Worm (Caenorhabditis elegans) whole organism, L4 larva: Measurements from ENCODE around the gene T02G5.3.

Experiments
- F26F4.8 ChIP-seq: fragments of 200-800 bp; sonication (Bioruptor generic); conservative IDR thresholded peaks from 2 replicates; pipeline ENCODE4 v1.3.6; 2022; ENCODE audit warnings: missing genetic modification characterization, missing compliant biosample characterization
- F49E8.2 ChIP-seq: sonication (generic microtip); optimal IDR thresholded peaks from 2 replicates; lab custom pipeline; 2016; ENCODE audit warnings: missing compliant biosample characterization, mild to moderate bottlenecking, missing genetic modification characterization, borderline replicate concordance
- T20F7.1 ChIP-seq: fragments of 200-800 bp; sonication (Bioruptor generic); optimal IDR thresholded peaks from 2 replicates; lab custom pipeline; 2018; ENCODE audit warnings: mild to moderate bottlenecking, missing genetic modification characterization, missing compliant biosample characterization
- Y105C5A.15 ChIP-seq: fragments of 200-800 bp; sonication (Bioruptor generic); IDR thresholded peaks from 2 replicates; pipeline ENCODE4 v1.3.6; 2022; ENCODE audit warnings: missing genetic modification characterization, missing compliant biosample characterization
- Y5F2A.4 ChIP-seq: fragments of 200-800 bp; sonication (Bioruptor generic); optimal IDR thresholded peaks from 2 replicates; lab custom pipeline; 2018; ENCODE audit warnings: mild to moderate bottlenecking, missing genetic modification characterization, missing compliant biosample characterization
- ama-1 ChIP-seq: fragments of 150-350 bp; optimal IDR thresholded peaks from 2 replicates; lab custom pipeline; 2014; ENCODE audit warnings: inconsistent platforms, mixed read lengths
- attf-4 ChIP-seq: sonication (generic microtip); optimal IDR thresholded peaks from 3 replicates; lab custom pipeline; 2017; ENCODE audit warnings: missing biosample characterization, missing genetic modification characterization
- ceh-32 ChIP-seq: sonication (generic microtip); optimal IDR thresholded peaks from 2 replicates; lab custom pipeline; 2016; ENCODE audit warnings: mild to moderate bottlenecking, missing genetic modification characterization, missing compliant biosample characterization; ENCODE audit not compliant: poor library complexity
- ceh-44 ChIP-seq: fragments of 200-800 bp; sonication (Bioruptor generic); IDR thresholded peaks from 2 replicates; pipeline ENCODE4 v1.3.6; 2022; ENCODE audit warnings: missing genetic modification reagents, missing genetic modification characterization, missing compliant biosample characterization
- ceh-62 ChIP-seq: sonication (generic microtip); optimal IDR thresholded peaks from 2 replicates; lab custom pipeline; 2017; ENCODE audit warnings: missing biosample characterization, missing genetic modification characterization
- ces-1 ChIP-seq: fragments of 150-350 bp; sonication (generic microtip); optimal IDR thresholded peaks from 4 replicates; lab custom pipeline; 2014; ENCODE audit warnings: missing biosample characterization, missing genetic modification reagents, missing genetic modification characterization
- cey-2 ChIP-seq: sonication (generic microtip); optimal IDR thresholded peaks from 3 replicates; lab custom pipeline; 2017; ENCODE audit warnings: missing genetic modification characterization, mild to moderate bottlenecking, missing compliant biosample characterization, antibody characterized with exemption, borderline replicate concordance; ENCODE audit not compliant: insufficient read depth
- ctbp-1 ChIP-seq: fragments of 200-800 bp; sonication (Bioruptor generic); IDR thresholded peaks from 2 replicates; pipeline ENCODE4 v1.3.6; 2022; ENCODE audit warnings: missing genetic modification reagents, missing genetic modification characterization, missing compliant biosample characterization
- daf-16 ChIP-seq, 3 experiments: sonication (generic microtip); optimal IDR thresholded peaks; 2 replicates each; lab custom pipeline; 2016 to 2017; ENCODE audit warnings: missing genetic modification characterization in 3 of 3, missing genetic modification reagents in 3 of 3, mild to moderate bottlenecking in 2 of 3, missing compliant biosample characterization in 2 of 3, missing biosample characterization in 1 of 3, moderate library complexity in 1 of 3
- dmd-6 ChIP-seq: fragments of 200-800 bp; sonication (Bioruptor generic); IDR thresholded peaks from 2 replicates; pipeline ENCODE4 v1.3.6; 2022; ENCODE audit warnings: missing genetic modification reagents, missing genetic modification characterization, missing compliant biosample characterization
- dmd-8 ChIP-seq: fragments of 200-800 bp; sonication (Bioruptor generic); IDR thresholded peaks from 2 replicates; pipeline ENCODE4 v1.3.6; 2022; ENCODE audit warnings: missing genetic modification characterization, missing compliant biosample characterization
- dmd-9 ChIP-seq: fragments of 200-800 bp; sonication (Bioruptor generic); IDR thresholded peaks from 2 replicates; pipeline ENCODE4 v1.3.6; 2022; ENCODE audit warnings: missing genetic modification reagents, missing genetic modification characterization, missing compliant biosample characterization
- dpl-1 ChIP-seq: fragments of 150-350 bp; optimal IDR thresholded peaks from 2 replicates; lab custom pipeline; 2014; ENCODE audit warnings: missing biosample characterization, missing genetic modification reagents, missing genetic modification characterization
- duxl-1 ChIP-seq: sonication (generic microtip); optimal IDR thresholded peaks from 2 replicates; lab custom pipeline; 2016; ENCODE audit warnings: mild to moderate bottlenecking, missing genetic modification characterization, moderate library complexity, missing compliant biosample characterization; ENCODE audit not compliant: poor library complexity
- dve-1 ChIP-seq: sonication (generic microtip); optimal IDR thresholded peaks from 2 replicates; lab custom pipeline; 2017; ENCODE audit warnings: antibody characterized with exemption, mild to moderate bottlenecking, missing genetic modification characterization, missing compliant biosample characterization; ENCODE audit not compliant: insufficient read depth
- egl-27 ChIP-seq: sonication (generic microtip); optimal IDR thresholded peaks from 3 replicates; lab custom pipeline; 2017; ENCODE audit warnings: missing biosample characterization, missing genetic modification reagents, missing genetic modification characterization
- egl-43 ChIP-seq: fragments of 200-800 bp; sonication (Bioruptor generic); IDR thresholded peaks from 2 replicates; pipeline ENCODE4 v1.3.6; 2022; ENCODE audit warnings: missing genetic modification reagents, missing genetic modification characterization, missing compliant biosample characterization
- fos-1 ChIP-seq: fragments of 150-350 bp; optimal IDR thresholded peaks from 2 replicates; lab custom pipeline; 2014; ENCODE audit warnings: missing biosample characterization, missing genetic modification characterization
- gei-8 ChIP-seq: fragments of 200-800 bp; sonication (Bioruptor generic); optimal IDR thresholded peaks from 2 replicates; lab custom pipeline; 2018; ENCODE audit warnings: mild to moderate bottlenecking, missing genetic modification characterization, missing compliant biosample characterization
- jun-1 ChIP-seq: fragments of 150-350 bp; optimal IDR thresholded peaks from 2 replicates; lab custom pipeline; 2014; ENCODE audit warnings: missing biosample characterization, missing genetic modification reagents, missing genetic modification characterization
- lim-7 ChIP-seq: fragments of 200-800 bp; sonication (Bioruptor generic); IDR thresholded peaks from 2 replicates; pipeline ENCODE4 v1.3.6; 2022; ENCODE audit warnings: missing genetic modification characterization, missing compliant biosample characterization
- lin-1 ChIP-seq: fragments of 200-800 bp; sonication (Bioruptor generic); IDR thresholded peaks from 2 replicates; pipeline ENCODE4 v1.3.6; 2022; ENCODE audit warnings: missing genetic modification reagents, missing genetic modification characterization, missing compliant biosample characterization
- lin-13 ChIP-seq: fragments of 150-350 bp; optimal IDR thresholded peaks from 2 replicates; lab custom pipeline; 2014; ENCODE audit warnings: missing biosample characterization, missing genetic modification reagents, missing genetic modification characterization
- lin-38 ChIP-seq: fragments of 200-800 bp; sonication (Bioruptor generic); IDR thresholded peaks from 2 replicates; pipeline ENCODE4 v1.3.6; 2022; ENCODE audit warnings: missing genetic modification reagents, missing genetic modification characterization, missing compliant biosample characterization
- lsy-2 ChIP-seq, 2 experiments: fragments of 150-350 bp in 1 of 2; sonication (generic microtip) in 1 of 2; optimal IDR thresholded peaks; 2 replicates each; lab custom pipeline; 2014 to 2017; ENCODE audit warnings: missing biosample characterization in 2 of 2, missing genetic modification characterization in 2 of 2
- madf-5 ChIP-seq, 2 experiments: fragments of 200-800 bp; sonication (Bioruptor generic); IDR thresholded peaks; 2 replicates each; pipeline ENCODE4 v1.3.6; 2022; ENCODE audit warnings: missing compliant biosample characterization in 2 of 2, missing genetic modification characterization in 2 of 2
- madf-9 ChIP-seq: fragments of 200-800 bp; sonication (Bioruptor generic); conservative IDR thresholded peaks from 2 replicates; pipeline ENCODE4 v1.3.6; 2022; ENCODE audit warnings: missing genetic modification reagents, missing genetic modification characterization, missing compliant biosample characterization
- mdl-1 ChIP-seq, 2 experiments: fragments of 150-350 bp in 1 of 2; sonication (generic microtip) in 1 of 2; optimal IDR thresholded peaks; 2 replicates each; lab custom pipeline; 2014 to 2017; ENCODE audit warnings: missing biosample characterization in 2 of 2, missing genetic modification characterization in 2 of 2
- mes-2 ChIP-seq: sonication (generic microtip); optimal IDR thresholded peaks from 2 replicates; lab custom pipeline; 2016; ENCODE audit warnings: missing genotype, mild to moderate bottlenecking, missing genetic modification characterization, missing compliant biosample characterization; ENCODE audit not compliant: poor library complexity, severe bottlenecking
- mxl-2 ChIP-seq: fragments of 200-800 bp; sonication (Bioruptor generic); conservative IDR thresholded peaks from 2 replicates; pipeline ENCODE4 v1.3.6; 2022; ENCODE audit warnings: missing genetic modification reagents, missing genetic modification characterization, missing compliant biosample characterization
- mxl-3 ChIP-seq: fragments of 200-800 bp; sonication (Bioruptor generic); optimal IDR thresholded peaks from 2 replicates; lab custom pipeline; 2018; ENCODE audit warnings: mild to moderate bottlenecking, missing genetic modification characterization, missing compliant biosample characterization
- nhr-237 ChIP-seq: sonication (generic microtip); optimal IDR thresholded peaks from 2 replicates; lab custom pipeline; 2017; ENCODE audit warnings: missing biosample characterization, missing genetic modification characterization
- nhr-25 ChIP-seq: sonication (generic microtip); optimal IDR thresholded peaks from 2 replicates; lab custom pipeline; 2017; ENCODE audit warnings: missing genetic modification characterization, mild to moderate bottlenecking, missing compliant biosample characterization, antibody characterized with exemption, moderate library complexity, borderline replicate concordance; ENCODE audit not compliant: insufficient read depth
- nhr-41 ChIP-seq: fragments of 200-800 bp; sonication (Bioruptor generic); IDR thresholded peaks from 2 replicates; pipeline ENCODE4 v1.3.6; 2022; ENCODE audit warnings: missing genetic modification reagents, missing genetic modification characterization, missing compliant biosample characterization
- nhr-48 ChIP-seq: sonication (generic microtip); optimal IDR thresholded peaks from 2 replicates; lab custom pipeline; 2016; ENCODE audit warnings: mild to moderate bottlenecking, missing genetic modification characterization, missing compliant biosample characterization
- nhr-77 ChIP-seq: fragments of 150-350 bp; optimal IDR thresholded peaks from 2 replicates; lab custom pipeline; 2014; ENCODE audit warnings: missing biosample characterization, missing genetic modification characterization
- rbr-2 ChIP-seq: sonication (generic microtip); optimal IDR thresholded peaks from 2 replicates; lab custom pipeline; 2016; ENCODE audit warnings: missing genotype, missing genetic modification characterization, missing compliant biosample characterization
- snpc-1.2 ChIP-seq: fragments of 200-800 bp; sonication (Bioruptor generic); IDR thresholded peaks from 2 replicates; pipeline ENCODE4 v1.3.6; 2022; ENCODE audit warnings: missing genetic modification reagents, missing genetic modification characterization, missing compliant biosample characterization
- unc-39 ChIP-seq: sonication (generic microtip); optimal IDR thresholded peaks from 2 replicates; lab custom pipeline; 2017; ENCODE audit warnings: missing biosample characterization, missing genetic modification characterization
- unc-62 ChIP-seq, 3 experiments: fragments of 150-350 bp in 1 of 3; sonication (generic microtip); optimal IDR thresholded peaks in 2 of 3; peaks in 1 of 3; 1 replicate in 1 of 3; 2 replicates in 2 of 3; lab custom pipeline; 2014 to 2017; ENCODE audit warnings: missing biosample characterization in 3 of 3, missing genetic modification characterization in 3 of 3, missing genetic modification reagents in 3 of 3, missing genotype in 1 of 3
- vab-7 ChIP-seq: fragments of 200-800 bp; sonication (Bioruptor generic); IDR thresholded peaks from 2 replicates; pipeline ENCODE4 v1.3.6; 2022; ENCODE audit warnings: missing genetic modification reagents, missing genetic modification characterization, missing compliant biosample characterization
- zip-11 ChIP-seq: fragments of 200-800 bp; sonication (Bioruptor generic); IDR thresholded peaks from 2 replicates; pipeline ENCODE4 v1.3.6; 2022; ENCODE audit warnings: missing genetic modification characterization, missing compliant biosample characterization

The T02G5.3 gene

DNA sequence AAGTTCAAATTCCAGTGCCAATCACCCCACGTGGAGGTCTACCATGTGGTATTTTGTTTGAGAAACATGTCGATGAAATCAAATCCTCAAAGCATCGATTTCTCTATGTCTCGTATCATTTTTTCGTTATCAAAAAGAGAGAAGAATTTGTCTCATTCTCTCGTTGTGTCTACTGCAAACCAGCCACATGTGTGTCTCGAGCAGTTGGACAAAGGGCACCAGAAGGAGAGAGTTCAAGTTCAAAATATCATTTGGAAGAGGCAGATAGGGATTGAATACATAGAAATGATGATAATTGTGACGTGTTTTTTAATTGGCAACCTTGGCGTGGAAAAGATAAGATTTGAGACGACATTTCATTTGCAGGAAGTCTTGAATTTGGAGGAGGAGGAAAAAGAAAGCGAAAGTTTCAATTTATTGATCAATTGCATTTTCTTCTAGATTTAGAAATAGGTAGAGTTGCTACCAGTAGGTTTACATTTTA, 33.9 kb upstream of the T02G5.3 start (continued):
- peak in 1 of 2 experiments; percentile 55 for TF ChIP-seq lsy-2 (tag; optimal IDR thresholded peaks at IDR 0.05; lab: Kevin White, UChicago)
- no peak for TF ChIP-seq gei-8 (GFP tag; lab: Kevin White, UChicago)
- TF ChIP-seq unc-62 (GFP tag; optimal IDR thresholded peaks at IDR 0.05 in 1 of 2; lab: Kevin White, UChicago), result peak in 1 of 2 experiments; percentile 82
- TF ChIP-seq unc-62 (tag; optimal IDR thresholded peaks at IDR 0.05; lab: Kevin White, UChicago), result no peak
- peak; percentile 69 for TF ChIP-seq dve-1 (tag; lab: Kevin White, UChicago)
- peak; percentile 34 for TF ChIP-seq nhr-77 (tag; lab: Kevin White, UChicago)
- TF ChIP-seq madf-9 (GFP tag; lab: Robert Waterston, UW), result no peak
- TF ChIP-seq ama-1 (lab: Kevin White, UChicago), result no peak
- TF ChIP-seq attf-4 (tag; lab: Kevin White, UChicago), result no peak
- TF ChIP-seq egl-43, result no peak
- peak; percentile 37 for TF ChIP-seq mes-2 (tag; lab: Kevin White, UChicago)
- no peak for TF ChIP-seq ceh-62 (tag; lab: Kevin White, UChicago)
- no peak for TF ChIP-seq dmd-9 (GFP tag; lab: Robert Waterston, UW)
- TF ChIP-seq ces-1 (GFP tag; lab: Kevin White, UChicago), result no peak
- no peak for TF ChIP-seq Y5F2A.4 (GFP tag; lab: Kevin White, UChicago)
- TF ChIP-seq unc-39 (tag; lab: Kevin White, UChicago), result no peak
- TF ChIP-seq cey-2 (tag; lab: Kevin White, UChicago), result peak; percentile 67
- no peak for TF ChIP-seq vab-7
- no peak for TF ChIP-seq nhr-41 (GFP tag; lab: Robert Waterston, UW)
- no peak for TF ChIP-seq F49E8.2 (tag; lab: Kevin White, UChicago)
- TF ChIP-seq mxl-3 (GFP tag; lab: Kevin White, UChicago), result peak; percentile 94
- peak; percentile 23 for TF ChIP-seq nhr-25 (tag; lab: Kevin White, UChicago)
- TF ChIP-seq T20F7.1 (GFP tag; lab: Kevin White, UChicago), result no peak
- no peak for TF ChIP-seq lin-13 (GFP tag; lab: Kevin White, UChicago)
- no peak for TF ChIP-seq snpc-1.2 (GFP tag; lab: Robert Waterston, UW)
- TF ChIP-seq mxl-2 (GFP tag; lab: Robert Waterston, UW), result no peak
- peak; percentile 11; the same call in 1 of the 2 replicates for TF ChIP-seq lin-38 (GFP tag; lab: Robert Waterston, UW)
- TF ChIP-seq dmd-6 (GFP tag; lab: Robert Waterston, UW), result peak; percentile 84
- TF ChIP-seq zip-11, result no peak
- TF ChIP-seq fos-1 (tag; lab: Kevin White, UChicago), result no peak
- TF ChIP-seq egl-27 (tag; lab: Kevin White, UChicago), result no peak
- TF ChIP-seq ctbp-1, result no peak
- no peak for TF ChIP-seq madf-5 (GFP tag; IDR thresholded peaks at IDR 0.05; lab: Robert Waterston, UW)

ce11 chrII:7060202-7060601, 33.0 kb upstream of the T02G5.3 start:
- TF ChIP-seq lin-1 (peak; percentile 70), daf-16 (GFP tag; optimal IDR thresholded peaks at IDR 0.05; lab: Kevin White, UChicago) (peak in 1 of 2 experiments; percentile 71), daf-16 (tag; optimal IDR thresholded peaks at IDR 0.05; lab: Kevin White, UChicago) (peak; percentile 93), zip-11 (no peak), nhr-25 (tag; lab: Kevin White, UChicago) (no peak), lim-7 (no peak), nhr-237 (no peak), dmd-6 (GFP tag; lab: Robert Waterston, UW) (peak; percentile 98), unc-62 (GFP tag; optimal IDR thresholded peaks at IDR 0.05 in 1 of 2; lab: Kevin White, UChicago) (peak in 1 of 2 experiments; percentile 77), unc-62 (tag; optimal IDR thresholded peaks at IDR 0.05; lab: Kevin White, UChicago) (no peak), madf-5 (GFP tag; IDR thresholded peaks at IDR 0.05; lab: Robert Waterston, UW) (no peak), duxl-1 (no peak), mdl-1 (tag; optimal IDR thresholded peaks at IDR 0.05; lab: Kevin White, UChicago) (peak in 1 of 2 experiments; percentile 68), Y105C5A.15 (GFP tag; lab: Robert Waterston, UW) (no peak), dmd-8 (GFP tag; lab: Robert Waterston, UW) (no peak), dpl-1 (GFP tag; lab: Kevin White, UChicago) (no peak), ceh-44 (GFP tag; lab: Robert Waterston, UW) (no peak), vab-7 (no peak), F26F4.8 (GFP tag; lab: Robert Waterston, UW) (no peak), jun-1 (tag; lab: Kevin White, UChicago) (no peak), nhr-48 (peak; percentile 85), ceh-32 (tag; lab: Kevin White, UChicago) (no peak), rbr-2 (tag; lab: Kevin White, UChicago) (no peak)
